Worm (Caenorhabditis elegans) whole organism, young adult: Measurements from ENCODE around the gene C05D11.13.

Source experiments
- B0019.2 ChIP-seq: fragments of 200-800 bp; sonication (Bioruptor generic); conservative IDR thresholded peaks from 2 replicates; pipeline ENCODE4 v1.3.6; 2022; ENCODE audit warnings: missing genetic modification reagents, missing genetic modification characterization, missing compliant biosample characterization
- C06A6.2 ChIP-seq: fragments of 200-800 bp; sonication (Bioruptor generic); conservative IDR thresholded peaks from 2 replicates; pipeline ENCODE4 v1.3.6; 2022; ENCODE audit warnings: missing genetic modification characterization, missing compliant biosample characterization
- C17E4.6 ChIP-seq: fragments of 200-800 bp; sonication (Bioruptor generic); IDR thresholded peaks from 2 replicates; pipeline ENCODE4 v1.3.6; 2022; ENCODE audit warnings: missing genetic modification reagents, missing genetic modification characterization, missing compliant biosample characterization
- D2030.7 ChIP-seq: fragments of 200-800 bp; sonication (Bioruptor generic); IDR thresholded peaks from 2 replicates; pipeline ENCODE4 v1.3.6; 2022; ENCODE audit warnings: missing genetic modification reagents, missing genetic modification characterization, missing compliant biosample characterization
- F33H1.4 ChIP-seq: fragments of 200-800 bp; sonication (Bioruptor generic); IDR thresholded peaks from 2 replicates; pipeline ENCODE4 v1.3.6; 2022; ENCODE audit warnings: missing genetic modification reagents, missing genetic modification characterization, missing compliant biosample characterization
- F39B2.1 ChIP-seq: fragments of 200-800 bp; sonication (Bioruptor generic); IDR thresholded peaks from 2 replicates; pipeline ENCODE4 v1.3.6; 2022; ENCODE audit warnings: missing genetic modification reagents, missing genetic modification characterization, missing compliant biosample characterization
- F52B5.7 ChIP-seq: sonication (generic microtip); optimal IDR thresholded peaks from 2 replicates; lab custom pipeline; 2016; ENCODE audit warnings: mild to moderate bottlenecking, missing genetic modification characterization, missing compliant biosample characterization
- F57A8.1 ChIP-seq: fragments of 200-800 bp; sonication (Bioruptor generic); optimal IDR thresholded peaks from 2 replicates; lab custom pipeline; 2018; ENCODE audit warnings: mild to moderate bottlenecking, missing genetic modification characterization, moderate library complexity, missing compliant biosample characterization
- F57C9.4 ChIP-seq: sonication (generic microtip); optimal IDR thresholded peaks from 2 replicates; lab custom pipeline; 2017; ENCODE audit warnings: mild to moderate bottlenecking, missing genetic modification characterization, missing compliant biosample characterization
- Y53G8AR.9 ChIP-seq: fragments of 200-800 bp; sonication (Bioruptor generic); conservative IDR thresholded peaks from 2 replicates; pipeline ENCODE4 v1.3.6; 2022; ENCODE audit warnings: missing genetic modification reagents, missing genetic modification characterization, missing compliant biosample characterization
- Y67H2A.10 ChIP-seq: fragments of 200-800 bp; sonication (Bioruptor generic); conservative IDR thresholded peaks from 2 replicates; pipeline ENCODE4 v1.3.6; 2022; ENCODE audit warnings: missing genetic modification reagents, missing genetic modification characterization, missing compliant biosample characterization
- ama-1 ChIP-seq, 3 experiments: fragments of 150-350 bp in 1 of 3; sonication (generic microtip) in 2 of 3; optimal IDR thresholded peaks; 2 replicates each; lab custom pipeline; 2014 to 2018; ENCODE audit warnings: missing biosample characterization in 2 of 3, missing genetic modification characterization in 2 of 3, missing genetic modification reagents in 2 of 3
- aptf-2 ChIP-seq: fragments of 200-800 bp; sonication (Bioruptor generic); conservative IDR thresholded peaks from 2 replicates; pipeline ENCODE4 v1.3.6; 2022; ENCODE audit warnings: missing genetic modification reagents, missing genetic modification characterization, missing compliant biosample characterization
- aptf-3 ChIP-seq: fragments of 200-800 bp; sonication (Bioruptor generic); IDR thresholded peaks from 2 replicates; pipeline ENCODE4 v1.3.6; 2022; ENCODE audit warnings: missing genetic modification characterization, missing compliant biosample characterization
- ceh-58 ChIP-seq: fragments of 200-800 bp; sonication (Bioruptor generic); IDR thresholded peaks from 2 replicates; pipeline ENCODE4 v1.3.6; 2022; ENCODE audit warnings: missing genetic modification characterization, missing compliant biosample characterization
- ceh-91 ChIP-seq: fragments of 200-800 bp; sonication (Bioruptor generic); IDR thresholded peaks from 2 replicates; pipeline ENCODE4 v1.3.6; 2022; ENCODE audit warnings: missing genetic modification reagents, missing genetic modification characterization, missing compliant biosample characterization
- dpff-1 ChIP-seq: sonication (generic microtip); optimal IDR thresholded peaks from 2 replicates; lab custom pipeline; 2017; ENCODE audit warnings: mild to moderate bottlenecking, missing genetic modification characterization, missing compliant biosample characterization
- dpl-1 ChIP-seq: fragments of 150-350 bp; optimal IDR thresholded peaks from 2 replicates; lab custom pipeline; 2014; ENCODE audit warnings: missing biosample characterization, missing genetic modification reagents, missing genetic modification characterization
- egl-18 ChIP-seq: fragments of 200-800 bp; sonication (Bioruptor generic); IDR thresholded peaks from 2 replicates; pipeline ENCODE4 v1.3.6; 2022; ENCODE audit warnings: missing genetic modification reagents, missing genetic modification characterization, missing compliant biosample characterization
- egl-44 ChIP-seq: fragments of 200-800 bp; sonication (Bioruptor generic); IDR thresholded peaks from 2 replicates; pipeline ENCODE4 v1.3.6; 2022; ENCODE audit warnings: missing genetic modification reagents, missing genetic modification characterization, missing compliant biosample characterization
- egrh-3 ChIP-seq: fragments of 200-800 bp; sonication (Bioruptor generic); IDR thresholded peaks from 2 replicates; pipeline ENCODE4 v1.3.6; 2022; ENCODE audit warnings: missing genetic modification reagents, missing genetic modification characterization, missing compliant biosample characterization
- him-1 ChIP-seq: sonication (generic microtip); optimal IDR thresholded peaks from 2 replicates; lab custom pipeline; 2016; ENCODE audit warnings: missing genotype, missing genetic modification reagents, missing genetic modification characterization, missing compliant biosample characterization
- hlh-12 ChIP-seq: sonication (generic microtip); optimal IDR thresholded peaks from 2 replicates; lab custom pipeline; 2016; ENCODE audit warnings: missing genetic modification characterization, missing compliant biosample characterization
- hsf-1 ChIP-seq: fragments of 200-800 bp; sonication (Bioruptor generic); IDR thresholded peaks from 2 replicates; pipeline ENCODE4 v1.3.6; 2022; ENCODE audit warnings: missing genetic modification reagents, missing genetic modification characterization, missing compliant biosample characterization
- lag-1 ChIP-seq: fragments of 200-800 bp; sonication (Bioruptor generic); IDR thresholded peaks from 2 replicates; pipeline ENCODE4 v1.3.6; 2022; ENCODE audit warnings: missing genetic modification reagents, missing genetic modification characterization, missing compliant biosample characterization
- let-526 ChIP-seq: fragments of 200-800 bp; sonication (Bioruptor generic); IDR thresholded peaks from 2 replicates; pipeline ENCODE4 v1.3.6; 2022; ENCODE audit warnings: missing genetic modification reagents, missing genetic modification characterization, missing compliant biosample characterization
- lin-54 ChIP-seq: fragments of 200-800 bp; sonication (Bioruptor generic); optimal IDR thresholded peaks from 2 replicates; lab custom pipeline; 2018; ENCODE audit warnings: mild to moderate bottlenecking, missing genetic modification characterization, missing compliant biosample characterization
- mcd-1 ChIP-seq: fragments of 200-800 bp; sonication (Bioruptor generic); IDR thresholded peaks from 2 replicates; pipeline ENCODE4 v1.3.6; 2022; ENCODE audit warnings: missing genetic modification reagents, missing genetic modification characterization, missing compliant biosample characterization
- mxl-1 ChIP-seq: sonication (generic microtip); optimal IDR thresholded peaks from 2 replicates; lab custom pipeline; 2016; ENCODE audit warnings: missing genetic modification characterization, missing compliant biosample characterization
- nfya-1 ChIP-seq: sonication (generic microtip); optimal IDR thresholded peaks from 2 replicates; lab custom pipeline; 2017; ENCODE audit warnings: antibody characterized with exemption, missing compliant biosample characterization, missing genetic modification characterization, borderline replicate concordance; ENCODE audit not compliant: insufficient read depth
- nfyb-1 ChIP-seq: fragments of 200-800 bp; sonication (Bioruptor generic); IDR thresholded peaks from 2 replicates; pipeline ENCODE4 v1.3.6; 2022; ENCODE audit warnings: missing genetic modification reagents, missing genetic modification characterization, missing compliant biosample characterization
- nhr-27 ChIP-seq: fragments of 200-800 bp; sonication (Bioruptor generic); optimal IDR thresholded peaks from 2 replicates; lab custom pipeline; 2018; ENCODE audit warnings: mild to moderate bottlenecking, missing genetic modification characterization, moderate library complexity, missing compliant biosample characterization
- pbrm-1 ChIP-seq: fragments of 200-800 bp; sonication (Bioruptor generic); IDR thresholded peaks from 2 replicates; pipeline ENCODE4 v1.3.6; 2022; ENCODE audit warnings: missing genetic modification reagents, missing genetic modification characterization, missing compliant biosample characterization
- rec-8 ChIP-seq, 2 experiments: sonication (generic microtip); optimal IDR thresholded peaks; 2 replicates each; lab custom pipeline; 2016; ENCODE audit warnings: mild to moderate bottlenecking in 2 of 2, missing genetic modification characterization in 2 of 2, missing genetic modification reagents in 2 of 2, missing genotype in 2 of 2, missing biosample characterization in 1 of 2, missing compliant biosample characterization in 1 of 2, moderate library complexity in 1 of 2
- sdz-38 ChIP-seq: sonication (generic microtip); optimal IDR thresholded peaks from 2 replicates; lab custom pipeline; 2016; ENCODE audit warnings: missing genotype, missing genetic modification characterization, missing compliant biosample characterization
- snpc-1.1 ChIP-seq: sonication (generic microtip); optimal IDR thresholded peaks from 2 replicates; lab custom pipeline; 2017; ENCODE audit warnings: missing genetic modification characterization, mild to moderate bottlenecking, missing compliant biosample characterization, antibody characterized with exemption, moderate library complexity, missing genotype, missing genetic modification reagents; ENCODE audit not compliant: insufficient read depth
- snpc-3.4 ChIP-seq: sonication (generic microtip); optimal IDR thresholded peaks from 2 replicates; lab custom pipeline; 2017; ENCODE audit warnings: missing genetic modification characterization, mild to moderate bottlenecking, missing compliant biosample characterization, antibody characterized with exemption, moderate library complexity, missing genotype, missing genetic modification reagents
- somi-1 ChIP-seq: fragments of 200-800 bp; sonication (Bioruptor generic); optimal IDR thresholded peaks from 2 replicates; lab custom pipeline; 2018; ENCODE audit warnings: mild to moderate bottlenecking, missing genetic modification characterization, missing compliant biosample characterization
- tbx-9 ChIP-seq: sonication (generic microtip); optimal IDR thresholded peaks from 2 replicates; lab custom pipeline; 2016; ENCODE audit warnings: borderline replicate concordance, missing genetic modification characterization, inconsistent platforms, missing compliant biosample characterization
- unc-130 ChIP-seq: sonication (generic microtip); optimal IDR thresholded peaks from 2 replicates; lab custom pipeline; 2016; ENCODE audit warnings: missing genetic modification reagents, missing genetic modification characterization, missing compliant biosample characterization
- unc-62 ChIP-seq: fragments of 150-350 bp; optimal IDR thresholded peaks from 2 replicates; lab custom pipeline; 2014; ENCODE audit warnings: missing biosample characterization, missing genetic modification reagents, missing genetic modification characterization
- ztf-18 ChIP-seq: sonication (generic microtip); optimal IDR thresholded peaks from 2 replicates; lab custom pipeline; 2016; ENCODE audit warnings: missing genotype, mild to moderate bottlenecking, missing genetic modification characterization, missing compliant biosample characterization
- ztf-3 ChIP-seq: fragments of 200-800 bp; sonication (Bioruptor generic); optimal IDR thresholded peaks from 2 replicates; lab custom pipeline; 2018; ENCODE audit warnings: mild to moderate bottlenecking, missing genetic modification characterization, missing compliant biosample characterization

The C05D11.13 gene

ce11 chrIII:6447521-6447920, 3.1 kb upstream of the C05D11.13 start (continued):
- TF ChIP-seq snpc-1.1 (tag; lab: Kevin White, UChicago) (no peak), F33H1.4 (GFP tag; lab: Robert Waterston, UW) (no peak)

- no peak for TF ChIP-seq snpc-3.4 (tag; lab: Kevin White, UChicago)
- TF ChIP-seq Y67H2A.10 (GFP tag; lab: Robert Waterston, UW) = no peak
- TF ChIP-seq hsf-1 (GFP tag; lab: Robert Waterston, UW) = no peak
- TF ChIP-seq aptf-3 (GFP tag; lab: Robert Waterston, UW) = no peak
- no peak for TF ChIP-seq egl-18
- no peak for TF ChIP-seq pbrm-1 (GFP tag; lab: Robert Waterston, UW)
- no peak for TF ChIP-seq let-526
Observed at ce11 chrIII:6446807-6447206, 2.4 kb upstream of the C05D11.13 start, which contains the start of gene let-721. let-721 (minus strand) TSS chrIII:6446907.

- TF ChIP-seq ztf-18 (tag; lab: Kevin White, UChicago) = no peak
- TF ChIP-seq sdz-38 = no peak
- peak; percentile 75 for TF ChIP-seq B0019.2
- TF ChIP-seq nhr-27 (tag; lab: Kevin White, UChicago) = no peak
- peak; percentile 92 for TF ChIP-seq ceh-91 (GFP tag; lab: Robert Waterston, UW)
- TF ChIP-seq egrh-3 (GFP tag; lab: Robert Waterston, UW) = no peak
- peak; percentile 48 for TF ChIP-seq unc-130
- TF ChIP-seq F52B5.7 (tag; lab: Kevin White, UChicago) = no peak
- TF ChIP-seq rec-8 (tag; optimal IDR thresholded peaks at IDR 0.05; lab: Kevin White, UChicago) = no peak
- TF ChIP-seq aptf-2 (GFP tag; lab: Robert Waterston, UW) = 0 out of 2 replicates have a peak, but pooled peaks have one; percentile 30
- no peak for TF ChIP-seq aptf-3 (GFP tag; lab: Robert Waterston, UW)
- no peak for TF ChIP-seq nfya-1 (tag; lab: Kevin White, UChicago)
- peak; percentile 80 for TF ChIP-seq lin-54
- no peak for TF ChIP-seq mxl-1 (tag; lab: Kevin White, UChicago)
- peak; percentile 76; the same call in 1 of the 2 replicates for TF ChIP-seq Y53G8AR.9 (GFP tag; lab: Robert Waterston, UW)
- TF ChIP-seq D2030.7 (GFP tag; lab: Robert Waterston, UW) = peak; percentile 91
- no peak for TF ChIP-seq ceh-58 (GFP tag; lab: Robert Waterston, UW)
- peak; percentile 55 for TF ChIP-seq him-1
- no peak for TF ChIP-seq C06A6.2
- no peak for TF ChIP-seq unc-62 (GFP tag; lab: Kevin White, UChicago)
- TF ChIP-seq C17E4.6 (GFP tag; lab: Robert Waterston, UW) = peak; percentile 65; the same call in 1 of the 2 replicates
- no peak for TF ChIP-seq ztf-3
- TF ChIP-seq F57C9.4 (tag; lab: Kevin White, UChicago) = no peak
- TF ChIP-seq F39B2.1 (GFP tag; lab: Robert Waterston, UW) = no peak
- TF ChIP-seq dpl-1 (GFP tag; lab: Kevin White, UChicago) = peak; percentile 89
- no peak for TF ChIP-seq tbx-9
- TF ChIP-seq egl-44 (GFP tag; lab: Robert Waterston, UW) = no peak
- no peak for TF ChIP-seq ama-1 (optimal IDR thresholded peaks at IDR 0.05; lab: Kevin White, UChicago)
- TF ChIP-seq ama-1 (GFP tag; optimal IDR thresholded peaks at IDR 0.05; lab: Kevin White, UChicago) = no peak
- no peak for TF ChIP-seq lag-1 (GFP tag; lab: Robert Waterston, UW)
- no peak for TF ChIP-seq hlh-12
- TF ChIP-seq F57A8.1 (GFP tag; lab: Kevin White, UChicago) = no peak
- TF ChIP-seq somi-1 = no peak
- TF ChIP-seq mcd-1 = peak; percentile 49
- no peak for TF ChIP-seq dpff-1 (tag; lab: Kevin White, UChicago)
- TF ChIP-seq nfyb-1 (GFP tag; lab: Robert Waterston, UW) = peak; percentile 49; the same call in 1 of the 2 replicates
- no peak for TF ChIP-seq let-526
Observed at ce11 chrIII:6442305-6443125, 1.9 kb downstream of the C05D11.13 start, which contains the start of gene mel-32. mel-32 (minus strand) TSS chrIII:6443000.
